Worm (Caenorhabditis elegans) whole organism, mixed stage, embryonic: ENCODE results near the gene mam-4.

Source experiments
- blmp-1 ChIP-seq: fragments of 150-350 bp; optimal IDR thresholded peaks from 2 replicates; lab custom pipeline; 2014; ENCODE audit warnings: missing biosample characterization, missing genetic modification characterization
- drap-1 ChIP-seq: fragments of 200-800 bp; sonication (Bioruptor generic); optimal IDR thresholded peaks from 3 replicates; lab custom pipeline; 2018; ENCODE audit warnings: mild to moderate bottlenecking, missing genetic modification characterization, missing compliant biosample characterization
- elt-1 ChIP-seq: sonication (generic microtip); optimal IDR thresholded peaks from 2 replicates; lab custom pipeline; 2017; ENCODE audit warnings: missing genetic modification characterization, mild to moderate bottlenecking, missing compliant biosample characterization, antibody characterized with exemption, moderate library complexity, borderline replicate concordance; ENCODE audit not compliant: insufficient read depth
- elt-3 ChIP-seq: fragments of 150-350 bp; optimal IDR thresholded peaks from 2 replicates; lab custom pipeline; 2014; ENCODE audit warnings: missing biosample characterization, missing genetic modification characterization
- nhr-237 ChIP-seq: fragments of 150-350 bp; optimal IDR thresholded peaks from 2 replicates; lab custom pipeline; 2014; ENCODE audit warnings: missing biosample characterization, missing genetic modification characterization
- nhr-28 ChIP-seq: fragments of 150-350 bp; optimal IDR thresholded peaks from 2 replicates; lab custom pipeline; 2014; ENCODE audit warnings: missing biosample characterization, missing genetic modification characterization
- unc-120 ChIP-seq: sonication (generic microtip); optimal IDR thresholded peaks from 2 replicates; lab custom pipeline; 2017; ENCODE audit warnings: missing genetic modification characterization, missing compliant biosample characterization; ENCODE audit not compliant: poor library complexity, severe bottlenecking

DNA sequence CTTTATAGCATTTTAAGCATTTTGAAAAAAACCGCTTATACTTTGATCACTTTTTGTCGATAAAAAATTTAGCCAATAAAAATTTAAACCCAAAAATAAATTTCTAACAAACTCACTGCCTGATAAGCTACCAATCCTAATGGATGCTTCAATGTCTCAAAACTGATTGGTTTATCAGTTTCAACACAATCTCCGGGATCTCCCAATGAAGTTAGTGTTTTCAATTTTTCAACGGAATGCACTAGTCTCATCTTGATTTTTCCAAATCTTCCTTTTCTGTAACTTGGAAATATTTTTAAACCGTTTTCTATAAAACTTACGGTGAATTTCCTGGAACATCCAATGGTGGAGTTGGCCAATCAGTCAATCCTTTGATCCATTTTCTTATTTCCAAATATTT is 24.2 kb upstream of the mam-4 start:
- no peak for TF ChIP-seq unc-120
- no peak for TF ChIP-seq elt-1 (tag; lab: Kevin White, UChicago)
- TF ChIP-seq drap-1 = no peak
- TF ChIP-seq blmp-1 = no peak
- no peak for TF ChIP-seq nhr-28
- no peak for TF ChIP-seq nhr-237 (tag; lab: Kevin White, UChicago)
- no peak for TF ChIP-seq elt-3 (tag; lab: Kevin White, UChicago)
